Worm (Caenorhabditis elegans) whole organism, early embryonic: ENCODE results near the gene gei-15.

Experiments
- B0310.2 ChIP-seq: sonication (generic microtip); optimal IDR thresholded peaks from 2 replicates; lab custom pipeline; 2016; ENCODE audit warnings: mild to moderate bottlenecking, missing genetic modification characterization, missing compliant biosample characterization
- F13C5.2 ChIP-seq: sonication (generic microtip); optimal IDR thresholded peaks from 2 replicates; lab custom pipeline; 2017; ENCODE audit warnings: mild to moderate bottlenecking, missing genetic modification characterization, inconsistent platforms, missing compliant biosample characterization
- aly-1 ChIP-seq: sonication (generic microtip); optimal IDR thresholded peaks from 2 replicates; lab custom pipeline; 2016; ENCODE audit warnings: missing genetic modification characterization, missing compliant biosample characterization
- ama-1 ChIP-seq: fragments of 150-350 bp; optimal IDR thresholded peaks from 2 replicates; lab custom pipeline; 2014
- ets-7 ChIP-seq: sonication (generic microtip); optimal IDR thresholded peaks from 2 replicates; lab custom pipeline; 2016; ENCODE audit warnings: missing genotype, missing genetic modification characterization, missing compliant biosample characterization
- flt-1 ChIP-seq: fragments of 200-800 bp; sonication (Bioruptor generic); IDR thresholded peaks from 2 replicates; pipeline ENCODE4 v1.3.6; 2022; ENCODE audit warnings: missing genetic modification characterization, missing compliant biosample characterization
- hmbx-1 ChIP-seq: sonication (generic microtip); optimal IDR thresholded peaks from 2 replicates; lab custom pipeline; 2016; ENCODE audit warnings: mild to moderate bottlenecking, missing genetic modification characterization, missing compliant biosample characterization
- hnd-1 ChIP-seq: sonication (generic microtip); optimal IDR thresholded peaks from 2 replicates; lab custom pipeline; 2016; ENCODE audit warnings: missing genetic modification characterization, missing compliant biosample characterization
- pes-1 ChIP-seq: fragments of 200-800 bp; sonication (Bioruptor generic); IDR thresholded peaks from 2 replicates; pipeline ENCODE4 v1.3.6; 2022; ENCODE audit warnings: missing genetic modification reagents, missing genetic modification characterization, missing compliant biosample characterization
- scrt-1 ChIP-seq: fragments of 200-800 bp; sonication (Bioruptor generic); IDR thresholded peaks from 2 replicates; pipeline ENCODE4 v1.3.6; 2022; ENCODE audit warnings: missing genetic modification characterization, missing compliant biosample characterization
- sea-1 ChIP-seq: fragments of 200-800 bp; sonication (Bioruptor generic); conservative IDR thresholded peaks from 2 replicates; pipeline ENCODE4 v1.3.6; 2022; ENCODE audit warnings: missing genetic modification characterization, missing compliant biosample characterization
- tbx-11 ChIP-seq: fragments of 200-800 bp; sonication (Bioruptor generic); IDR thresholded peaks from 2 replicates; pipeline ENCODE4 v1.3.6; 2022; ENCODE audit warnings: missing genetic modification characterization, missing compliant biosample characterization

DNA sequence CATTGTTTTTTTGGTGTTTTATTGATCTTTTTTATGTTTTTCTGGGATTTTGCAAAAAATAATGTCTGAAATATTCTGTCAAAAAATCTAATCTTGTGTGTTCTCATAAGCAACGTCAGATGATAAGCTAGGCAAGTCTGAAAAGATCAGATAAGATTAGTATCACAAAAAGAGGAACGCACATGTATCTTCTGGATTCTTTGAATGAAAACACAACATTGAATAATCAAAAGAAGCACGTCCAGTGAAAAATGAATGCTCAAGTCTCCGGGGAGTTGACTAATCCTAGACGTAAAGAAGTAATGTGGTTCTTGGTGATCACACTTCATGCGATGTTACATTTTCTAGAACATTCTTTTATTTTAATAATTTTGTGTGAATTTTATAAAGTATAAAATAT is 17.6 kb downstream of the gei-15 start:
- TF ChIP-seq ets-7 (tag; lab: Kevin White, UChicago) (no peak), aly-1 (tag; lab: Kevin White, UChicago) (no peak), flt-1 (GFP tag; lab: Robert Waterston, UW) (no peak), pes-1 (GFP tag; lab: Robert Waterston, UW) (no peak), tbx-11 (GFP tag; lab: Robert Waterston, UW) (no peak), B0310.2 (tag; lab: Kevin White, UChicago) (no peak), ama-1 (lab: Kevin White, UChicago) (no peak), sea-1 (GFP tag; lab: Robert Waterston, UW) (no peak), F13C5.2 (tag; lab: Kevin White, UChicago) (no peak), hmbx-1 (no peak), hnd-1 (tag; lab: Kevin White, UChicago) (no peak), scrt-1 (GFP tag; lab: Robert Waterston, UW) (no peak)
